Fruit fly (Drosophila melanogaster): Measurements from ENCODE around the gene CG13005.

Gene CG13005

DNA sequence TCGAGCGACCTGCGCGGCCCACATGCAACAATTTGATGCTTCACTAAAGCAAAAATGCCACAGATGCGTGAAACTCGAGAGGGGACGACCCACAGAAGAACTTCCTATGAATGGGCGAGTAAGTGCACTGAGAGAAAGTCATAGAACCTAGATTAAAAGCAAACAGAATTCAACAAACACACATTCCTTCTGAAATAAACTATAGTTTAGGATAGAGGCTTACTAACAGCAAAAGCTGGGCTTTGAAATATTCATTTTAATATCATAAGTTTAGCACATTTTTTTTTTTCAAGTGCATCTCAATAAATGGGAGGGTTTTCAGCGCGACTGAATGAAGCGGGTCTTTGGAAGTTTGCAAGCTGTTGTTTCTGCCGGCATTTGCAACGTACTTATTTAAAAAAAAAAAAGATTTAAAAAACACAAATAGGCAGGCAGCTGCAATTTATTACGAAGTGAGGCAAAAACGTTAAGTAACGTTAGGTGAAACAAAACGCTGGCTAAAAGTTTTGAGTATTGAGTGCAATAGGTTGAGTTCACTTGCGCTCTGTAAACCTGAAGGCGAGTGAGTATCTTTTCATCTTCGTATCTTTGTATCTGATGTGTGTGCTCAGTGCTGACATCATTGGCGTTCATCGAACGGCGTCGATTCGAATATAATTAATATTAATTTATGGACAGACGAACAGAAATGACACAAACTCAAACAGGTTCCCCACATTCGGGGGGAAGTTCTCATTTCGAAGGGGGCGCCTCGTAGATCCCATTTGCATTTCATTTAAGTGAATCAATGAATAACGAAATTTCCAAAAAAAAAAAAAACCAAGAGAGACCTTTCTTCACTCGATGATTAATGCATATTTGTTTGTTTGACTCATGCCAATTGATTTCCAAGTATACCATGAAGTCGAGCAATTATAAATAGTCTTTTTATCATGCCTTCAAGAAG is 30.3 kb upstream of the CG13005 start (continued):
- TF ChIP-seq CG3726 (GFP tag; IDR thresholded peaks at IDR 0.05): peak; percentile 61; the same call in 1 of the 3 replicates
- no peak for TF ChIP-seq Hand (GFP tag; optimal IDR thresholded peaks at IDR 0.05)
- TF ChIP-seq CG3407 (GFP tag; optimal IDR thresholded peaks at IDR 0.05): no peak
- TF ChIP-seq NC2α (GFP tag; optimal IDR thresholded peaks at IDR 0.05): no peak
- peak; percentile 66; the same call in 1 of the 2 replicates for TF ChIP-seq CG11696 (GFP tag; IDR thresholded peaks at IDR 0.05)
- peak; percentile 35 for TF ChIP-seq CG13775 (GFP tag; optimal IDR thresholded peaks at IDR 0.05)
- 0 out of 3 replicates have a peak, but pooled peaks have one; percentile 40 for TF ChIP-seq CG11456 (GFP tag; IDR thresholded peaks at IDR 0.05)
- TF ChIP-seq CG14014 (GFP tag; IDR thresholded peaks at IDR 0.05): peak; percentile 63
- TF ChIP-seq Hr3 (GFP tag; optimal IDR thresholded peaks at IDR 0.05): peak; percentile 50
- TF ChIP-seq CG10267 (tag; optimal IDR thresholded peaks at IDR 0.05): peak; percentile 62
- no peak for TF ChIP-seq CG1792 (GFP tag; optimal IDR thresholded peaks at IDR 0.05)
- TF ChIP-seq CG7839 (tag; optimal IDR thresholded peaks at IDR 0.05): peak; percentile 75
- peak; percentile 61 for TF ChIP-seq onecut (GFP tag; IDR thresholded peaks at IDR 0.05)
- no peak for TF ChIP-seq hkb (optimal IDR thresholded peaks at IDR 0.05)
- peak; percentile 75 for TF ChIP-seq hkb (GFP tag; IDR thresholded peaks at IDR 0.05)
- 0 out of 2 replicates have a peak, but pooled peaks have one; percentile 25 for TF ChIP-seq Oaz (GFP tag; IDR thresholded peaks at IDR 0.05)
- TF ChIP-seq ATbp (GFP tag; optimal IDR thresholded peaks at IDR 0.05): no peak
- TF ChIP-seq CG31388 (GFP tag; optimal IDR thresholded peaks at IDR 0.05): no peak
- no peak for TF ChIP-seq Dfd (GFP tag; optimal IDR thresholded peaks at IDR 0.05)
- no peak for TF ChIP-seq CG2889 (GFP tag; IDR thresholded peaks at IDR 0.05)
- no peak for TF ChIP-seq sd (tag; optimal IDR thresholded peaks at IDR 0.05)
- TF ChIP-seq E2f1 (GFP tag; IDR thresholded peaks at IDR 0.05): peak; percentile 73
- peak; percentile 39 for TF ChIP-seq en (GFP tag; optimal IDR thresholded peaks at IDR 0.05)
- TF ChIP-seq Nf-YC (tag; optimal IDR thresholded peaks at IDR 0.05): no peak
- TF ChIP-seq CG15601 (tag; optimal IDR thresholded peaks at IDR 0.05): peak; percentile 33
- TF ChIP-seq Rfx (GFP tag; IDR thresholded peaks at IDR 0.05): peak; percentile 37; the same call in 1 of the 2 replicates
- TF ChIP-seq ERR (GFP tag; optimal IDR thresholded peaks at IDR 0.05): peak; percentile 15
- TF ChIP-seq MTF-1 (GFP tag; optimal IDR thresholded peaks at IDR 0.05; ENCODE audit: borderline replicate concordance): peak; percentile 43
- TF ChIP-seq CG15269 (tag; optimal IDR thresholded peaks at IDR 0.05): no peak
- peak; percentile 13 for TF ChIP-seq CG18599 (GFP tag; optimal IDR thresholded peaks at IDR 0.05)
- peak; percentile 38 for TF ChIP-seq CG15696 (tag; optimal IDR thresholded peaks at IDR 0.05)
- peak; percentile 25 for TF ChIP-seq Oli (tag; optimal IDR thresholded peaks at IDR 0.05)
- TF ChIP-seq CG13624 (GFP tag; optimal IDR thresholded peaks at IDR 0.05): peak; percentile 52
- peak; percentile 7; the same call in 1 of the 3 replicates for TF ChIP-seq z (GFP tag; IDR thresholded peaks at IDR 0.05)
- peak; percentile 53 for TF ChIP-seq CG17359 (tag; optimal IDR thresholded peaks at IDR 0.05)
- peak; percentile 29 for TF ChIP-seq gcm2 (GFP tag; optimal IDR thresholded peaks at IDR 0.05)
- no peak for TF ChIP-seq B-H2 (GFP tag; optimal IDR thresholded peaks at IDR 0.05)
- TF ChIP-seq C15 (GFP tag; IDR thresholded peaks at IDR 0.05): no peak
- no peak for TF ChIP-seq CG5180 (GFP tag; optimal IDR thresholded peaks at IDR 0.05)
- TF ChIP-seq Lim3 (GFP tag; IDR thresholded peaks at IDR 0.05): no peak
- peak; percentile 46 for TF ChIP-seq CG30431 (GFP tag; optimal IDR thresholded peaks at IDR 0.05)
- TF ChIP-seq CG4617 (GFP tag; optimal IDR thresholded peaks at IDR 0.05; ENCODE audit: borderline replicate concordance): no peak
- TF ChIP-seq D19B (GFP tag; optimal IDR thresholded peaks at IDR 0.05): no peak
- peak; percentile 43; the same call in 2 of the 3 replicates for TF ChIP-seq B-H1 (GFP tag; IDR thresholded peaks at IDR 0.05)
- peak; percentile 61 for TF ChIP-seq Dad (GFP tag; optimal IDR thresholded peaks at IDR 0.05)
- TF ChIP-seq CG4707 (GFP tag; optimal IDR thresholded peaks at IDR 0.05): no peak
- TF ChIP-seq CG14667 (GFP tag; IDR thresholded peaks at IDR 0.05): peak; percentile 49
- no peak for TF ChIP-seq pfk (GFP tag; optimal IDR thresholded peaks at IDR 0.05)

All from whole organism, embryonic.